Worm (Caenorhabditis elegans) whole organism, midembryonic: ENCODE results near the gene T25D1.3.

Experiments used
- T22C8.4 ChIP-seq: fragments of 200-800 bp; sonication (Bioruptor generic); IDR thresholded peaks from 2 replicates; pipeline ENCODE4 v1.3.6; 2022; ENCODE audit warnings: missing genetic modification characterization, missing compliant biosample characterization
- cog-1 ChIP-seq: sonication (generic microtip); optimal IDR thresholded peaks from 2 replicates; lab custom pipeline; 2016; ENCODE audit warnings: missing genetic modification characterization, missing compliant biosample characterization
- flt-1 ChIP-seq: fragments of 200-800 bp; sonication (Bioruptor generic); IDR thresholded peaks from 2 replicates; pipeline ENCODE4 v1.3.6; 2022; ENCODE audit warnings: missing genetic modification characterization, missing compliant biosample characterization
- klf-2 ChIP-seq: fragments of 200-800 bp; sonication (Bioruptor generic); conservative IDR thresholded peaks from 2 replicates; pipeline ENCODE4 v1.3.6; 2022; ENCODE audit warnings: missing genetic modification reagents, missing genetic modification characterization, missing compliant biosample characterization
- med-1 ChIP-seq: sonication (generic microtip); optimal IDR thresholded peaks from 2 replicates; lab custom pipeline; 2017; ENCODE audit warnings: missing genetic modification characterization, mild to moderate bottlenecking, missing compliant biosample characterization, antibody characterized with exemption, missing genetic modification reagents; ENCODE audit not compliant: insufficient read depth
- ref-1 ChIP-seq: fragments of 200-800 bp; sonication (Bioruptor generic); conservative IDR thresholded peaks from 2 replicates; pipeline ENCODE4 v1.3.6; 2022; ENCODE audit warnings: missing genetic modification reagents, missing genetic modification characterization, missing compliant biosample characterization
- tab-1 ChIP-seq: fragments of 200-800 bp; sonication (Bioruptor generic); IDR thresholded peaks from 2 replicates; pipeline ENCODE4 v1.3.6; 2022; ENCODE audit warnings: missing genetic modification characterization, missing compliant biosample characterization
- ztf-23 ChIP-seq: fragments of 200-800 bp; sonication (Bioruptor generic); IDR thresholded peaks from 2 replicates; pipeline ENCODE4 v1.3.6; 2022; ENCODE audit warnings: missing genetic modification reagents, missing genetic modification characterization, missing compliant biosample characterization
- ztf-29 ChIP-seq: fragments of 200-800 bp; sonication (Bioruptor generic); IDR thresholded peaks from 2 replicates; pipeline ENCODE4 v1.3.6; 2022; ENCODE audit warnings: missing genetic modification reagents, missing genetic modification characterization, missing compliant biosample characterization

DNA sequence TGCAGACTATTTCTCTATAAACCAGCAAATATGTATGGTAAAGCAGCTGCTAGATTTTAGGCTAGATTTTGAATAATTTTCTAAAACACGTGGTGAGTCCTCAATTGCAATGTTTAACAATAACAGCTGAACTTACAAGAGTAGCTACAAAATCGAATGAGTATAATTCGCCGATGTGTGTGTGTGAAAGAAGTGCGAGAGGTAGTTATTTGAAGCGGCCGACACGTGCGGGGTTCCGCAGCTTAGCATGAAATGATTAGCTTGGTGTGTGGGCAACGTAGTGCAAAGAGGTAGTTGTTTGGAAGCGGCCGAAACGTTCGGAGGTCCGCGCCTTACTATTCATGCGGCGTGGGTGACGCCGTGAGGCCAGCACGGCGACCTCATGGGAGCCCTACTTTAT is 36.6 kb upstream of the T25D1.3 start:
- TF ChIP-seq tab-1 (GFP tag; lab: Robert Waterston, UW): no peak
- TF ChIP-seq ref-1: no peak
- TF ChIP-seq T22C8.4 (GFP tag; lab: Robert Waterston, UW): no peak
- TF ChIP-seq flt-1 (GFP tag; lab: Robert Waterston, UW): no peak
- TF ChIP-seq ztf-29: no peak
- TF ChIP-seq cog-1 (tag; lab: Kevin White, UChicago): no peak
- no peak for TF ChIP-seq klf-2 (GFP tag; lab: Robert Waterston, UW)
- TF ChIP-seq ztf-23 (GFP tag; lab: Robert Waterston, UW): no peak
- no peak for TF ChIP-seq med-1 (GFP tag; lab: Kevin White, UChicago)
